Worm (Caenorhabditis elegans): Measurements from ENCODE around the gene sri-4.
A peak's percentile ranks its signal among the peaks of the same experiment; 100 is the strongest.

The sri-4 gene

DNA sequence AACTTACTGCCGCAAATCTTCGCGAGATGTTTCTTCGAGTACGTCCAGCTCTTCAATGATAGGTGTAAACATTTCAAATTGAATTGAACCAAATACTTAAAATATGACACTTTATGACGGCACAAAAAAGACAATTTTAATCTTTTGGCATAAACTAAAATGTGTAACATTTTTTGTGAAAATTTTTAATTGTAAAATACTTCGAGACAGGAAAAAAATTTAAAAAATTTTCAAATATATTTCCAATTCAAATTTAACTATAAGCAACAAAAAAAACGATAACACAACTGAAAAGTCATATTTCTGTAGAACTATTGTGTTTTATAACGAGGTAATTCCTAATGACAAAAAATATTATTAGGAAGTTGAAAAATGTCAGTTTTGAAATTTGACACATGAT, 13.7 kb downstream of the sri-4 start, which contains the start of gene C05E4.12:
Gene C05E4.12 (minus strand): TSS at position 101 of the 400 bp plus-strand sequence.
- TF ChIP-seq Y105C5A.15 (GFP tag; IDR thresholded peaks at IDR 0.05) = no peak

DNA sequence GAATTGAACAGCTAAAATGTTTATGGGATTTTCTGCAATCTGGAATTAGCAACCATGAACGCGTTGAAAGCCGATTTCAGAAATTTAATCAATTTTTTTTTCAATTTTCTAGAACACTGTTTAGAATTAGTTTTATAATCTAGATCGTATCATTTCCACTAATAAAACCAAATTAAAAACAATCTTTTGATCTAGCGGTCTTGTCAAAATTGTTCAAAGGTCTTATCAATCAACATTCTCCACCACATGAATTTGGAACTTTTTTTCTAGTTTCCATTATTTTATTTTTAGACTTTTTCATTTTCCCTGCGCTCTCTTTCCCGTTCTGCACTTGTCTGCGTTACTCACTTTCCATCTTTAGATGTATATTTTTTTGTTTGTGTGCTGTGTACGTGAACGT, 14.2 kb downstream of the sri-4 start, which contains the start of gene srp-2:
Gene srp-2 (plus strand): TSS at position 301 of the 400 bp plus-strand sequence.
- TF ChIP-seq Y75B8A.6 (GFP tag; IDR thresholded peaks at IDR 0.05) (no peak), aly-2 (tag; optimal IDR thresholded peaks at IDR 0.05) (no peak)

DNA sequence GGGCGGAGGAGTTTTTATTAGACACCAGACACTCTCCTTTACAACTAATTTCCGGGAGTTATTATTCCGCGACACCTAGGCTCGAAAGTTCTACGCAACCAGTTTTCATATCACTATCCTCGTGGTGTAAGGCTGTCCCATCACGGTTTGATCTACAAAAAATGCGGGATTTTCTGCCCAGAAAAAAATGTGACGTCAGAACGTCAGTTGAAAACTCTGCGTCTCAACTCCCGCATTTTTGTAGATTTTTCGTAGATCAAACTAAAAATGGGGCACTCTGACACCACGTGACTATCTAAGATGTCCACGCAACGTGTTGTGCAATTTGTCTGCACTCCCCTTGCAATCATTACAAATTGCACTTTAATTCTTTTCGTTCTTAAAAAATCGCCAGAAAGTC, 16.6 kb downstream of the sri-4 start, which contains the start of gene str-238:
Gene str-238 (plus strand): TSS at position 301 of the 400 bp plus-strand sequence.
- TF ChIP-seq T20F7.1 (GFP tag; optimal IDR thresholded peaks at IDR 0.05) = no peak
- TF ChIP-seq nhr-48 (tag; optimal IDR thresholded peaks at IDR 0.05) = no peak
- no peak for TF ChIP-seq php-3 (GFP tag; IDR thresholded peaks at IDR 0.05)
- no peak for TF ChIP-seq lsy-2 (tag; optimal IDR thresholded peaks at IDR 0.05)
- TF ChIP-seq daf-12 (tag; optimal IDR thresholded peaks at IDR 0.05) = no peak
- TF ChIP-seq D1046.2 (GFP tag; IDR thresholded peaks at IDR 0.05) = no peak
- TF ChIP-seq hlh-30 (tag; optimal IDR thresholded peaks at IDR 0.05; ENCODE audit: insufficient read depth) = no peak
- TF ChIP-seq mxl-3 (GFP tag; optimal IDR thresholded peaks at IDR 0.05) = no peak
- no peak for TF ChIP-seq aha-1 (tag)
- TF ChIP-seq zfp-3 (GFP tag; conservative IDR thresholded peaks at IDR 0.05) = no peak
- TF ChIP-seq F49E8.2 (tag; optimal IDR thresholded peaks at IDR 0.05; ENCODE audit: borderline replicate concordance) = no peak
- no peak for TF ChIP-seq zag-1 (tag; optimal IDR thresholded peaks at IDR 0.05)
- TF ChIP-seq nhr-111 (GFP tag; optimal IDR thresholded peaks at IDR 0.05) = no peak
- no peak for TF ChIP-seq rbr-2 (tag; optimal IDR thresholded peaks at IDR 0.05)
- no peak for TF ChIP-seq nhr-41 (GFP tag; IDR thresholded peaks at IDR 0.05)
- no peak for TF ChIP-seq ceh-32 (tag; optimal IDR thresholded peaks at IDR 0.05; ENCODE audit: poor library complexity)
- no peak for TF ChIP-seq snpc-1.2 (GFP tag; IDR thresholded peaks at IDR 0.05)
- TF ChIP-seq daf-19 (GFP tag; conservative IDR thresholded peaks at IDR 0.05) = no peak
- TF ChIP-seq cey-2 (tag; optimal IDR thresholded peaks at IDR 0.05; ENCODE audit: borderline replicate concordance, insufficient read depth) = no peak
- no peak for TF ChIP-seq arid-1 (GFP tag; conservative IDR thresholded peaks at IDR 0.05)

DNA sequence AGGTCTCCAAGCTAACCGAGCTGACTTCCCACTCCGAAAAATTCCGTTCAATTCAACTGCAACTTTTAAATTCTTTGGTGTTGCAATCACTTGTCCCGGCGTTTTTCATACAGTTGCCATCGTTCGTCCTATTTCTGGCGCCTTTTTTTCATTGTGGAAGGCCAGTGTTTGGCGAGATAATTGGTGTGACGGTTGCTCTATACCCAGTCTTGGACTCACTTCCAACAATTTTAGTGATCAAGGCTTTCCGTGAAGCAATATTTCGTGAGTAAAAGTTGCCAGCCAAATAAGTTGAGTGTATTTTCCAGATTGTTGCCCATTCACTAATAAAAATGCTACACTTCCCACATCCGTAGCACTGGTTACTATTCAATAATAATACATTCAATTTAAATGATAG, 24.1 kb downstream of the sri-4 start:
- TF ChIP-seq saeg-2 (GFP tag; IDR thresholded peaks at IDR 0.05) = no peak
- TF ChIP-seq ztf-11 (tag; optimal IDR thresholded peaks at IDR 0.05) = no peak
- no peak for TF ChIP-seq ceh-44 (GFP tag; IDR thresholded peaks at IDR 0.05)
- peak in 1 of 2 experiments; percentile 91 for TF ChIP-seq unc-62 (GFP tag; optimal IDR thresholded peaks at IDR 0.05 in 1 of 2)
- no peak for TF ChIP-seq unc-62 (tag; optimal IDR thresholded peaks at IDR 0.05)

DNA sequence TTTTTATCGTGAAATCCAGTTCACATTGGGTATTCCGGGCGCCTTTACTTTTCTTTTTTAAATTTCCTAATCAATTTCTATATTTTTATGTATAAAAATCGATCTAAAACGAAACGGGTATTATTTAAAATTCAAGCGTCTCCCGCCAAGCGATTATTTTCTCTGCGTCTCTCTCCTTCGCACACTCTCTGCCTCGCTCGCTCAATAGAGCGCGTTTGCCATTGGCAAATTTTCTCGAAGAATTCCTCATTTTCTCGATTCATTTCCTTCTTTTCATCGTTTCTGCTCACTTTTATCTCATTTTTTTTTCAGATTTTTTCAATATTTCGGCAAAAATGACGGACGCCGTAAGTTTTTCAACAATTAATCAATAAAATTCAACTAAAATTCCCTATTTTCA, 25.1 kb downstream of the sri-4 start, which contains the start of gene sti-1:
Gene sti-1 (plus strand): TSS at position 263 of the 400 bp plus-strand sequence.
- TF ChIP-seq rbr-2 (tag; optimal IDR thresholded peaks at IDR 0.05) = peak; percentile 68
- TF ChIP-seq dmd-8 (GFP tag; IDR thresholded peaks at IDR 0.05) = no peak
- peak; percentile 51 for TF ChIP-seq lin-15B (tag; optimal IDR thresholded peaks at IDR 0.05)
- peak; percentile 89 for TF ChIP-seq mes-2 (tag; optimal IDR thresholded peaks at IDR 0.05; ENCODE audit: poor library complexity, severe bottlenecking)
- 0 out of 2 replicates have a peak, but pooled peaks have one; percentile 47 for TF ChIP-seq zfp-3 (GFP tag; conservative IDR thresholded peaks at IDR 0.05)
- no peak for TF ChIP-seq php-3 (GFP tag; IDR thresholded peaks at IDR 0.05)
- no peak for TF ChIP-seq attf-4 (tag; optimal IDR thresholded peaks at IDR 0.05)
- TF ChIP-seq ztf-7 (tag; optimal IDR thresholded peaks at IDR 0.05) = peak; percentile 79
- peak; percentile 66 for TF ChIP-seq nhr-11 (tag; optimal IDR thresholded peaks at IDR 0.05)
- peak; percentile 30; the same call in 1 of the 2 replicates for TF ChIP-seq dmd-6 (GFP tag; IDR thresholded peaks at IDR 0.05)
- peak; percentile 55; the same call in 1 of the 2 replicates for TF ChIP-seq ceh-20 (GFP tag; IDR thresholded peaks at IDR 0.05)
- no peak for TF ChIP-seq fos-1 (tag; optimal IDR thresholded peaks at IDR 0.05)
- TF ChIP-seq mxl-3 (GFP tag; optimal IDR thresholded peaks at IDR 0.05) = no peak
- no peak for TF ChIP-seq nhr-10 (tag; optimal IDR thresholded peaks at IDR 0.05)
- TF ChIP-seq hlh-30 (tag; optimal IDR thresholded peaks at IDR 0.05; ENCODE audit: insufficient read depth) = peak; percentile 75
- no peak for TF ChIP-seq T20F7.1 (GFP tag; optimal IDR thresholded peaks at IDR 0.05)
- no peak for TF ChIP-seq Y5F2A.4 (GFP tag; optimal IDR thresholded peaks at IDR 0.05)
- peak; percentile 60 for TF ChIP-seq hlh-11 (tag; optimal IDR thresholded peaks at IDR 0.05)
- TF ChIP-seq duxl-1 (tag; optimal IDR thresholded peaks at IDR 0.05; ENCODE audit: poor library complexity) = peak; percentile 81
- TF ChIP-seq hif-1 (tag; optimal IDR thresholded peaks at IDR 0.05) = peak in 1 of 2 experiments; percentile 41
- TF ChIP-seq nhr-25 (tag; optimal IDR thresholded peaks at IDR 0.05; ENCODE audit: borderline replicate concordance, insufficient read depth) = peak; percentile 69
- TF ChIP-seq nhr-77 (tag; optimal IDR thresholded peaks at IDR 0.05) = peak; percentile 95

All from whole organism, L4 larva.